Worm (Caenorhabditis elegans) whole organism, L1 larva: ENCODE results near the gene slfl-4.
A peak's percentile ranks its signal among the peaks of the same experiment; 100 is the strongest.

ENCODE experiments used
- C04F5.9 ChIP-seq: sonication (generic microtip); optimal IDR thresholded peaks from 2 replicates; lab custom pipeline; 2016; ENCODE audit warnings: missing genetic modification characterization, missing compliant biosample characterization
- C16A3.4 ChIP-seq: fragments of 150-350 bp; optimal IDR thresholded peaks from 2 replicates; lab custom pipeline; 2014; ENCODE audit warnings: missing biosample characterization, missing genetic modification characterization
- aha-1 ChIP-seq: fragments of 150-350 bp; optimal IDR thresholded peaks from 2 replicates; lab custom pipeline; 2014; ENCODE audit warnings: missing biosample characterization, missing genetic modification characterization
- ceh-63 ChIP-seq: fragments of 200-800 bp; sonication (Bioruptor generic); optimal IDR thresholded peaks from 2 replicates; lab custom pipeline; 2018; ENCODE audit warnings: mild to moderate bottlenecking, missing genetic modification characterization, missing compliant biosample characterization
- ceh-88 ChIP-seq: fragments of 200-800 bp; sonication (Bioruptor generic); IDR thresholded peaks from 2 replicates; pipeline ENCODE4 v1.3.6; 2022; ENCODE audit warnings: missing genetic modification characterization, missing compliant biosample characterization
- dsc-1 ChIP-seq: sonication (generic microtip); optimal IDR thresholded peaks from 2 replicates; lab custom pipeline; 2016; ENCODE audit warnings: mild to moderate bottlenecking, missing genetic modification characterization, missing compliant biosample characterization
- efl-1 ChIP-seq, 4 experiments: fragments of 150-350 bp; optimal IDR thresholded peaks in 3 of 4; peaks in 1 of 4; 1 replicate in 1 of 4; 2 replicates in 3 of 4; lab custom pipeline; 2014; ENCODE audit warnings: missing biosample characterization in 2 of 4, missing genetic modification characterization in 2 of 4, missing genetic modification reagents in 2 of 4
- egl-13 ChIP-seq: sonication (generic microtip); optimal IDR thresholded peaks from 2 replicates; lab custom pipeline; 2016; ENCODE audit warnings: missing genotype, missing genetic modification reagents, missing genetic modification characterization, missing compliant biosample characterization
- egl-27 ChIP-seq, 2 experiments: fragments of 150-350 bp in 1 of 2; sonication (generic microtip); optimal IDR thresholded peaks; 3 replicates each; lab custom pipeline; 2017 to 2018; ENCODE audit warnings: missing biosample characterization in 2 of 2, missing genetic modification characterization in 2 of 2, missing genetic modification reagents in 2 of 2
- elt-2 ChIP-seq: sonication (generic microtip); optimal IDR thresholded peaks from 2 replicates; lab custom pipeline; 2016; ENCODE audit warnings: missing genetic modification characterization, mild to moderate bottlenecking, inconsistent platforms, missing compliant biosample characterization, missing genetic modification reagents
- ets-5 ChIP-seq: fragments of 200-800 bp; sonication (Bioruptor generic); IDR thresholded peaks from 2 replicates; pipeline ENCODE4 v1.3.6; 2022; ENCODE audit warnings: missing genetic modification characterization, missing compliant biosample characterization
- fkh-8 ChIP-seq: sonication (generic microtip); optimal IDR thresholded peaks from 2 replicates; lab custom pipeline; 2016; ENCODE audit warnings: mild to moderate bottlenecking, missing genetic modification characterization, missing compliant biosample characterization
- fos-1 ChIP-seq: fragments of 150-350 bp; optimal IDR thresholded peaks from 2 replicates; lab custom pipeline; 2014; ENCODE audit warnings: missing biosample characterization, missing genetic modification characterization
- hpl-2 ChIP-seq: fragments of 150-350 bp; optimal IDR thresholded peaks from 2 replicates; lab custom pipeline; 2014; ENCODE audit warnings: missing biosample characterization, missing genetic modification reagents, missing genetic modification characterization
- lin-14 ChIP-seq: fragments of 200-800 bp; sonication (Bioruptor generic); optimal IDR thresholded peaks from 2 replicates; lab custom pipeline; 2018; ENCODE audit warnings: mild to moderate bottlenecking, missing genetic modification characterization, moderate library complexity, missing compliant biosample characterization
- lsy-2 ChIP-seq, 2 experiments: fragments of 150-350 bp; optimal IDR thresholded peaks; 2 replicates each; lab custom pipeline; 2014; ENCODE audit warnings: missing biosample characterization in 2 of 2, missing genetic modification characterization in 2 of 2
- nhr-20 ChIP-seq: sonication (generic microtip); optimal IDR thresholded peaks from 2 replicates; lab custom pipeline; 2016; ENCODE audit warnings: mild to moderate bottlenecking, missing genetic modification characterization, missing compliant biosample characterization
- nhr-237 ChIP-seq: fragments of 150-350 bp; optimal IDR thresholded peaks from 2 replicates; lab custom pipeline; 2014; ENCODE audit warnings: missing biosample characterization, missing genetic modification characterization
- nhr-47 ChIP-seq: sonication (generic microtip); optimal IDR thresholded peaks from 2 replicates; lab custom pipeline; 2016; ENCODE audit warnings: mild to moderate bottlenecking, missing genetic modification characterization, moderate library complexity, missing compliant biosample characterization
- nhr-71 ChIP-seq: sonication (generic microtip); optimal IDR thresholded peaks from 2 replicates; lab custom pipeline; 2016; ENCODE audit warnings: mild to moderate bottlenecking, missing genetic modification characterization, moderate library complexity, missing compliant biosample characterization
- nhr-90 ChIP-seq: sonication (generic microtip); optimal IDR thresholded peaks from 2 replicates; lab custom pipeline; 2016; ENCODE audit warnings: mild to moderate bottlenecking, missing genetic modification characterization, missing compliant biosample characterization; ENCODE audit not compliant: poor library complexity
- pqm-1 ChIP-seq: sonication (generic microtip); optimal IDR thresholded peaks from 3 replicates; lab custom pipeline; 2017; ENCODE audit warnings: missing biosample characterization, missing genetic modification characterization
- sox-4 ChIP-seq: sonication (generic microtip); optimal IDR thresholded peaks from 2 replicates; lab custom pipeline; 2016; ENCODE audit warnings: missing genetic modification characterization, missing compliant biosample characterization
- sup-37 ChIP-seq: fragments of 200-800 bp; sonication (Bioruptor generic); optimal IDR thresholded peaks from 2 replicates; lab custom pipeline; 2018; ENCODE audit warnings: mild to moderate bottlenecking, missing genetic modification characterization, missing compliant biosample characterization
- tbx-2 ChIP-seq: sonication (generic microtip); optimal IDR thresholded peaks from 2 replicates; lab custom pipeline; 2016; ENCODE audit warnings: missing genetic modification characterization, missing compliant biosample characterization
- unc-130 ChIP-seq: fragments of 150-350 bp; optimal IDR thresholded peaks from 2 replicates; lab custom pipeline; 2017; ENCODE audit warnings: missing biosample characterization, missing genetic modification characterization, inconsistent platforms
- unc-62 ChIP-seq: fragments of 150-350 bp; optimal IDR thresholded peaks from 2 replicates; lab custom pipeline; 2014; ENCODE audit warnings: missing biosample characterization, missing genetic modification reagents, missing genetic modification characterization
- unc-86 ChIP-seq: sonication (generic microtip); optimal IDR thresholded peaks from 2 replicates; lab custom pipeline; 2016; ENCODE audit warnings: missing genetic modification characterization, missing compliant biosample characterization
- xbp-1 ChIP-seq: sonication (generic microtip); optimal IDR thresholded peaks from 2 replicates; lab custom pipeline; 2016; ENCODE audit warnings: missing genetic modification characterization, missing compliant biosample characterization
- zip-4 ChIP-seq: fragments of 200-800 bp; sonication (Bioruptor generic); optimal IDR thresholded peaks from 2 replicates; lab custom pipeline; 2018; ENCODE audit warnings: mild to moderate bottlenecking, missing genetic modification characterization, moderate library complexity, missing compliant biosample characterization
- ztf-11 ChIP-seq, 2 experiments: sonication (generic microtip); optimal IDR thresholded peaks; 2 replicates each; lab custom pipeline; 2016 to 2017; ENCODE audit warnings: missing genetic modification characterization in 2 of 2, missing biosample characterization in 1 of 2, missing compliant biosample characterization in 1 of 2
- ztf-4 ChIP-seq: fragments of 150-350 bp; optimal IDR thresholded peaks from 2 replicates; lab custom pipeline; 2014; ENCODE audit warnings: missing biosample characterization, missing genetic modification characterization

slfl-4 gene

ce11 chrIV:5287190-5287589, 12.9 kb downstream of the slfl-4 start:
- TF ChIP-seq xbp-1 (tag; lab: Kevin White, UChicago) (no peak), ceh-63 (GFP tag; lab: Kevin White, UChicago) (no peak), egl-13 (tag; lab: Kevin White, UChicago) (peak; percentile 73), dsc-1 (tag; lab: Kevin White, UChicago) (peak; percentile 61), fkh-8 (peak; percentile 46), efl-1 (optimal IDR thresholded peaks at IDR 0.05; lab: Kevin White, UChicago) (no peak), efl-1 (GFP tag; optimal IDR thresholded peaks at IDR 0.05 in 1 of 2; lab: Kevin White, UChicago) (peak in 1 of 2 experiments; percentile 10), nhr-47 (tag; lab: Kevin White, UChicago) (peak; percentile 30), unc-86 (tag; lab: Kevin White, UChicago) (no peak), nhr-71 (tag; lab: Kevin White, UChicago) (peak; percentile 24)

DNA sequence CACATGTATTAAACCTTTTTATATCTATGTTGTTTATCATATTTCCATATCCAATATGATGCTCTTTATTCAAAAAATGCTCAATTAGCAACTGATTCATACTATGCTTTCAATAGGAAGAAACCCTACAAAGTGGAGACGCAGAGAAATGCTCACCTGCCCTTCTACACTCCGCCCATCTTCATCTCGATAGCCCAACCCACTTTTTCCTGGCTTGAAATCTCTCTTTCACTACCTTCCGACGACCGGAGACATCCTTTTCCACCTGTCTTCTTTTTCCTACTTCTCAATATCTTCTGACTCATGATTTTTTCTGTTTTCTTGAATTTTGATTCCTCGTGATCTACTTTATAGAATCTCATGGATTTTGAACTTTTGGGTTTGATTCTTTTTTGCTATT, 14.6 kb downstream of the slfl-4 start:
- TF ChIP-seq ztf-11 (tag; optimal IDR thresholded peaks at IDR 0.05; lab: Kevin White, UChicago) = no peak
- TF ChIP-seq ets-5 (GFP tag; lab: Robert Waterston, UW) = no peak
- peak; percentile 37 for TF ChIP-seq nhr-71 (tag; lab: Kevin White, UChicago)
- TF ChIP-seq unc-62 (GFP tag; lab: Kevin White, UChicago) = no peak
- peak; percentile 76 for TF ChIP-seq fkh-8
- no peak for TF ChIP-seq nhr-20 (tag; lab: Kevin White, UChicago)
- TF ChIP-seq sox-4 (tag; lab: Kevin White, UChicago) = peak; percentile 55
- TF ChIP-seq zip-4 (GFP tag; lab: Kevin White, UChicago) = no peak
- peak; percentile 38 for TF ChIP-seq nhr-47 (tag; lab: Kevin White, UChicago)
- TF ChIP-seq tbx-2 = no peak
- TF ChIP-seq egl-27 (tag; optimal IDR thresholded peaks at IDR 0.05; lab: Kevin White, UChicago) = no peak
- TF ChIP-seq dsc-1 (tag; lab: Kevin White, UChicago) = peak; percentile 43
- TF ChIP-seq egl-13 (tag; lab: Kevin White, UChicago) = no peak
- TF ChIP-seq, all 84 proteins: peak for 5

ce11 chrIV:5290547-5290946, 16.2 kb downstream of the slfl-4 start, which contains the start of gene nlp-47:
nlp-47 (plus strand) TSS chrIV:5290847.
- TF ChIP-seq C16A3.4 (tag; lab: Kevin White, UChicago) = no peak
- no peak for TF ChIP-seq nhr-237
- TF ChIP-seq C04F5.9 (tag; lab: Kevin White, UChicago) = no peak
- TF ChIP-seq dsc-1 (tag; lab: Kevin White, UChicago) = peak; percentile 62
- no peak for TF ChIP-seq hpl-2 (GFP tag; lab: Kevin White, UChicago)
- TF ChIP-seq lin-14 (GFP tag; lab: Kevin White, UChicago) = no peak

ce11 chrIV:5291207-5291606, 16.9 kb downstream of the slfl-4 start:
- TF ChIP-seq ztf-4 (tag; lab: Kevin White, UChicago) (no peak), lsy-2 (tag; optimal IDR thresholded peaks at IDR 0.05; lab: Kevin White, UChicago) (no peak), fkh-8 (no peak), elt-2 (tag; lab: Kevin White, UChicago) (no peak), egl-27 (tag; optimal IDR thresholded peaks at IDR 0.05; lab: Kevin White, UChicago) (no peak), ztf-11 (tag; optimal IDR thresholded peaks at IDR 0.05; lab: Kevin White, UChicago) (no peak), ceh-88 (GFP tag; lab: Robert Waterston, UW) (no peak), aha-1 (tag; lab: Kevin White, UChicago) (no peak), sup-37 (no peak), pqm-1 (tag; lab: Kevin White, UChicago) (no peak), nhr-90 (no peak), unc-130 (tag; lab: Kevin White, UChicago) (no peak), zip-4 (GFP tag; lab: Kevin White, UChicago) (no peak)

ce11 chrIV:5294467-5294866, 20.1 kb downstream of the slfl-4 start:
- TF ChIP-seq efl-1 (optimal IDR thresholded peaks at IDR 0.05; lab: Kevin White, UChicago) (no peak), efl-1 (GFP tag; optimal IDR thresholded peaks at IDR 0.05 in 1 of 2; lab: Kevin White, UChicago) (peak in 1 of 2 experiments; percentile 54), dsc-1 (tag; lab: Kevin White, UChicago) (peak; percentile 58), fos-1 (no peak)
